Worm (Caenorhabditis elegans): ENCODE measurements around the gene C06A1.6.
A peak's percentile ranks its signal among the peaks of the same experiment; 100 is the strongest.

The C06A1.6 gene

ce11 chrII:10547803-10548693 lies 16.4 kb downstream of the C06A1.6 start (continued):
- TF ChIP-seq ztf-25 (GFP tag; IDR thresholded peaks at IDR 0.05) (0 out of 2 replicates have a peak, but pooled peaks have one; percentile 49), egl-44 (GFP tag; IDR thresholded peaks at IDR 0.05) (no peak), C17E4.6 (GFP tag; IDR thresholded peaks at IDR 0.05) (no peak), sptf-2 (GFP tag; optimal IDR thresholded peaks at IDR 0.05) (no peak), snpc-1.3 (tag; optimal IDR thresholded peaks at IDR 0.05; ENCODE audit: insufficient read depth) (no peak), tlf-1 (GFP tag; optimal IDR thresholded peaks at IDR 0.05) (peak; percentile 40), rcor-1 (GFP tag; IDR thresholded peaks at IDR 0.05) (no peak), cebp-1 (GFP tag; IDR thresholded peaks at IDR 0.05) (no peak), cebp-1 (tag; optimal IDR thresholded peaks at IDR 0.05) (peak; percentile 6), F10E7.11 (tag; optimal IDR thresholded peaks at IDR 0.05) (no peak), dox-1 (GFP tag; IDR thresholded peaks at IDR 0.05) (peak; percentile 37; the same call in 1 of the 2 replicates), dpff-1 (tag; optimal IDR thresholded peaks at IDR 0.05) (no peak), mel-28 (tag; optimal IDR thresholded peaks at IDR 0.05; ENCODE audit: borderline replicate concordance) (no peak), F37B4.10 (GFP tag; IDR thresholded peaks at IDR 0.05) (no peak), nhr-179 (tag; optimal IDR thresholded peaks at IDR 0.05) (no peak), hmg-1.2 (GFP tag; IDR thresholded peaks at IDR 0.05) (peak; percentile 24; the same call in 1 of the 2 replicates), nhr-90 (tag; optimal IDR thresholded peaks at IDR 0.05) (no peak), aptf-2 (GFP tag; conservative IDR thresholded peaks at IDR 0.05) (no peak), him-1 (tag; optimal IDR thresholded peaks at IDR 0.05) (no peak), B0336.3 (GFP tag; IDR thresholded peaks at IDR 0.05) (0 out of 2 replicates have a peak, but pooled peaks have one; percentile 3), Y56A3A.18 (GFP tag; IDR thresholded peaks at IDR 0.05) (0 out of 2 replicates have a peak, but pooled peaks have one; percentile 6), B0019.2 (GFP tag; conservative IDR thresholded peaks at IDR 0.05) (no peak)

ce11 chrII:10547311-10547710 lies 17.2 kb downstream of the C06A1.6 start:
- TF ChIP-seq ztf-25 (GFP tag; IDR thresholded peaks at IDR 0.05) (no peak), egl-18 (GFP tag; IDR thresholded peaks at IDR 0.05) (no peak), somi-1 (GFP tag; optimal IDR thresholded peaks at IDR 0.05) (peak; percentile 50), Y56A3A.18 (GFP tag; IDR thresholded peaks at IDR 0.05) (no peak), aptf-3 (GFP tag; IDR thresholded peaks at IDR 0.05) (no peak; the same call in 1 of the 2 replicates), F52B5.7 (tag; optimal IDR thresholded peaks at IDR 0.05) (peak; percentile 85), Y79H2A.3 (GFP tag; conservative IDR thresholded peaks at IDR 0.05) (no peak), F39B2.1 (GFP tag; IDR thresholded peaks at IDR 0.05) (peak; percentile 6; the same call in 1 of the 2 replicates), K11D2.4 (GFP tag; IDR thresholded peaks at IDR 0.05) (peak; percentile 63; the same call in 1 of the 2 replicates), let-526 (GFP tag; IDR thresholded peaks at IDR 0.05) (0 out of 2 replicates have a peak, but pooled peaks have one; percentile 52), gei-17 (GFP tag; optimal IDR thresholded peaks at IDR 0.05) (no peak), nhr-120 (GFP tag; IDR thresholded peaks at IDR 0.05) (0 out of 2 replicates have a peak, but pooled peaks have one; percentile 23), egrh-3 (GFP tag; IDR thresholded peaks at IDR 0.05) (peak; percentile 71), mes-4 (tag; optimal IDR thresholded peaks at IDR 0.05) (no peak), pha-4 (tag; optimal IDR thresholded peaks at IDR 0.05) (no peak), lin-26 (GFP tag; IDR thresholded peaks at IDR 0.05) (no peak; the same call in 1 of the 2 replicates), pbrm-1 (GFP tag; IDR thresholded peaks at IDR 0.05) (peak; percentile 42; the same call in 1 of the 2 replicates), rcor-1 (GFP tag; IDR thresholded peaks at IDR 0.05) (no peak), ceh-27 (GFP tag; optimal IDR thresholded peaks at IDR 0.05) (no peak), ztf-6 (GFP tag; IDR thresholded peaks at IDR 0.05) (no peak), let-607 (tag; optimal IDR thresholded peaks at IDR 0.05) (peak in 1 of 2 experiments; percentile 0), ztf-28 (GFP tag; IDR thresholded peaks at IDR 0.05) (peak; percentile 66; the same call in 1 of the 2 replicates), ama-1 (optimal IDR thresholded peaks at IDR 0.05) (peak; percentile 62), ama-1 (GFP tag; optimal IDR thresholded peaks at IDR 0.05) (no peak), hmg-1.2 (GFP tag; IDR thresholded peaks at IDR 0.05) (peak; percentile 21; the same call in 1 of the 2 replicates), bed-1 (GFP tag; IDR thresholded peaks at IDR 0.05) (0 out of 2 replicates have a peak, but pooled peaks have one; percentile 11), cebp-2 (GFP tag; IDR thresholded peaks at IDR 0.05) (0 out of 2 replicates have a peak, but pooled peaks have one; percentile 82), dox-1 (GFP tag; IDR thresholded peaks at IDR 0.05) (peak; percentile 49), akir-1 (GFP tag; optimal IDR thresholded peaks at IDR 0.05) (no peak)

Measured in whole organism, young adult.